Fruit fly (Drosophila melanogaster) whole organism, embryonic: ENCODE results near the gene CG31548.

Experiments
- Aef1 ChIP-seq: fragments of 200-800 bp; sonication (Bioruptor generic); IDR thresholded peaks from 3 replicates; pipeline ENCODE4 v1.3.6; 2022; ENCODE audit warnings: missing biosample characterization, missing genetic modification characterization
- CG10366 ChIP-seq: fragments of 200-800 bp; sonication (Bioruptor generic); IDR thresholded peaks from 2 replicates; pipeline ENCODE4 v1.3.6; 2022; ENCODE audit warnings: missing biosample characterization, missing genetic modification characterization
- CG11398 ChIP-seq: fragments of 200-800 bp; sonication (Bioruptor generic); optimal IDR thresholded peaks from 2 replicates; lab custom pipeline; 2016; ENCODE audit warnings: missing biosample characterization, missing genetic modification characterization
- CG12659 ChIP-seq: fragments of 200-800 bp; sonication (Bioruptor generic); optimal IDR thresholded peaks from 3 replicates; lab custom pipeline; 2017; ENCODE audit warnings: mild to moderate bottlenecking, missing biosample characterization, missing genetic modification reagents, missing genetic modification characterization
- CG14860 ChIP-seq: fragments of 200-800 bp; sonication (Bioruptor generic); IDR thresholded peaks from 3 replicates; pipeline ENCODE4 v1.3.6; 2022; ENCODE audit warnings: missing biosample characterization, missing genetic modification characterization; ENCODE audit not compliant: partially characterized antibody
- CG15073 ChIP-seq: fragments of 200-800 bp; sonication (Bioruptor generic); optimal IDR thresholded peaks from 2 replicates; lab custom pipeline; 2016; ENCODE audit warnings: missing biosample characterization, missing genetic modification characterization
- CG1603 ChIP-seq: fragments of 200-800 bp; sonication (Bioruptor generic); optimal IDR thresholded peaks from 2 replicates; lab custom pipeline; 2019; ENCODE audit warnings: missing biosample characterization, mild to moderate bottlenecking, missing genetic modification characterization, moderate library complexity
- CG17186 ChIP-seq: fragments of 200-800 bp; sonication (Bioruptor generic); optimal IDR thresholded peaks from 3 replicates; lab custom pipeline; 2017; ENCODE audit warnings: missing biosample characterization, missing genetic modification reagents, missing genetic modification characterization
- CG1832 ChIP-seq: fragments of 200-800 bp; sonication (Bioruptor generic); optimal IDR thresholded peaks from 2 replicates; lab custom pipeline; 2017; ENCODE audit warnings: missing biosample characterization, mild to moderate bottlenecking, missing genetic modification characterization, inconsistent platforms
- CG30020 ChIP-seq: fragments of 200-800 bp; optimal IDR thresholded peaks from 2 replicates; lab custom pipeline; 2019; ENCODE audit warnings: missing biosample characterization, mild to moderate bottlenecking, missing genetic modification characterization, moderate library complexity
- CG3847 ChIP-seq: fragments of 200-800 bp; sonication (Bioruptor generic); IDR thresholded peaks from 2 replicates; pipeline ENCODE4 v1.3.6; 2022; ENCODE audit warnings: missing biosample characterization, missing genetic modification characterization
- CG42726 ChIP-seq: fragments of 200-800 bp; sonication (Bioruptor generic); IDR thresholded peaks from 2 replicates; pipeline ENCODE4 v1.3.6; 2022; ENCODE audit warnings: missing biosample characterization, missing genetic modification characterization; ENCODE audit not compliant: partially characterized antibody
- CG4360 ChIP-seq: fragments of 200-800 bp; sonication (Bioruptor generic); IDR thresholded peaks from 2 replicates; pipeline ENCODE4 v1.3.6; 2022; ENCODE audit warnings: missing biosample characterization, missing genetic modification characterization
- CG4820 ChIP-seq: fragments of 200-800 bp; sonication (Bioruptor generic); optimal IDR thresholded peaks from 3 replicates; lab custom pipeline; 2016; ENCODE audit warnings: missing biosample characterization, missing genetic modification characterization
- CG5180 ChIP-seq: fragments of 200-800 bp; sonication (Bioruptor generic); optimal IDR thresholded peaks from 3 replicates; lab custom pipeline; 2017; ENCODE audit warnings: missing biosample characterization, missing genetic modification characterization, mild to moderate bottlenecking, moderate library complexity, missing genetic modification reagents
- CG5953 ChIP-seq: fragments of 200-800 bp; sonication (Bioruptor generic); IDR thresholded peaks from 2 replicates; pipeline ENCODE4 v1.3.6; 2022; ENCODE audit warnings: missing biosample characterization, missing genetic modification characterization
- CG6272 ChIP-seq: fragments of 200-800 bp; sonication (Bioruptor generic); IDR thresholded peaks from 2 replicates; pipeline ENCODE4 v1.3.6; 2022; ENCODE audit warnings: missing biosample characterization, missing genetic modification characterization
- CG6854 ChIP-seq: fragments of 200-800 bp; sonication (Bioruptor generic); optimal IDR thresholded peaks from 3 replicates; lab custom pipeline; 2017; ENCODE audit warnings: missing biosample characterization, mild to moderate bottlenecking, missing genetic modification characterization
- CG8089 ChIP-seq: fragments of 200-800 bp; sonication (Bioruptor generic); optimal IDR thresholded peaks from 3 replicates; lab custom pipeline; 2016; ENCODE audit warnings: missing biosample characterization, missing genetic modification characterization
- CG8478 ChIP-seq: fragments of >200 bp; optimal IDR thresholded peaks from 2 replicates; lab custom pipeline; 2018
- CG9727 ChIP-seq: fragments of 200-800 bp; sonication (Bioruptor generic); optimal IDR thresholded peaks from 3 replicates; lab custom pipeline; 2017; ENCODE audit warnings: missing biosample characterization, mild to moderate bottlenecking, missing genetic modification characterization
- Dp ChIP-seq: fragments of 200-800 bp; sonication (Bioruptor generic); optimal IDR thresholded peaks from 2 replicates; lab custom pipeline; 2018; ENCODE audit warnings: missing biosample characterization, mild to moderate bottlenecking, missing genetic modification characterization, moderate library complexity
- GATAe ChIP-seq: fragments of 200-800 bp; sonication (Bioruptor generic); conservative IDR thresholded peaks from 2 replicates; pipeline ENCODE4 v1.3.6; 2022; ENCODE audit warnings: missing biosample characterization, missing genetic modification characterization
- Lhr ChIP-seq: fragments of 200-800 bp; sonication (Bioruptor generic); optimal IDR thresholded peaks from 3 replicates; lab custom pipeline; 2017; ENCODE audit warnings: mild to moderate bottlenecking, missing biosample characterization, missing genetic modification reagents, missing genetic modification characterization
- NC2α ChIP-seq: fragments of 200-800 bp; sonication (Bioruptor generic); optimal IDR thresholded peaks from 2 replicates; lab custom pipeline; 2016; ENCODE audit warnings: missing biosample characterization, missing genetic modification characterization
- Nf-YA ChIP-seq: fragments of 200-800 bp; sonication (Bioruptor generic); IDR thresholded peaks from 2 replicates; pipeline ENCODE4 v1.3.6; 2022; ENCODE audit warnings: missing biosample characterization, missing genetic modification characterization
- Oli ChIP-seq: fragments of 200-800 bp; sonication (Bioruptor generic); optimal IDR thresholded peaks from 2 replicates; lab custom pipeline; 2018; ENCODE audit warnings: missing biosample characterization, mild to moderate bottlenecking, missing genetic modification characterization, moderate library complexity
- Sox100B ChIP-seq: fragments of 200-800 bp; sonication (Bioruptor generic); optimal IDR thresholded peaks from 3 replicates; lab custom pipeline; 2018; ENCODE audit warnings: missing biosample characterization, mild to moderate bottlenecking, missing genetic modification characterization
- Ssrp ChIP-seq: fragments of 200-800 bp; sonication (Bioruptor generic); optimal IDR thresholded peaks from 2 replicates; lab custom pipeline; 2018; ENCODE audit warnings: missing biosample characterization, mild to moderate bottlenecking, missing genetic modification characterization, moderate library complexity
- Taf1 ChIP-seq: fragments of 200-800 bp; sonication (Bioruptor generic); IDR thresholded peaks from 2 replicates; pipeline ENCODE4 v1.3.6; 2022; ENCODE audit warnings: missing biosample characterization, missing genetic modification characterization
- Usf ChIP-seq: fragments of 200-800 bp; sonication (Bioruptor generic); optimal IDR thresholded peaks from 2 replicates; lab custom pipeline; 2017; ENCODE audit warnings: missing genotype, missing biosample characterization, missing genetic modification characterization
- abd-A ChIP-seq: fragments of 200-800 bp; sonication (Bioruptor generic); optimal IDR thresholded peaks from 3 replicates; lab custom pipeline; 2019; ENCODE audit warnings: missing biosample characterization, mild to moderate bottlenecking, missing genetic modification characterization, moderate library complexity
- bowl ChIP-seq: fragments of 200-800 bp; sonication (Bioruptor generic); IDR thresholded peaks from 2 replicates; pipeline ENCODE4 v1.3.6; 2022; ENCODE audit warnings: missing biosample characterization, missing genetic modification characterization
- fd64A ChIP-seq: fragments of 200-800 bp; sonication (Bioruptor generic); optimal IDR thresholded peaks from 3 replicates; lab custom pipeline; 2018; ENCODE audit warnings: missing biosample characterization, mild to moderate bottlenecking, missing genetic modification characterization
- fu2 ChIP-seq: fragments of 200-800 bp; sonication (Bioruptor generic); optimal IDR thresholded peaks from 2 replicates; lab custom pipeline; 2016; ENCODE audit warnings: missing biosample characterization, missing genetic modification characterization
- gfzf ChIP-seq: fragments of 200-800 bp; sonication (Bioruptor generic); optimal IDR thresholded peaks from 2 replicates; lab custom pipeline; 2016; ENCODE audit warnings: missing biosample characterization, mild to moderate bottlenecking, missing genetic modification characterization, moderate library complexity
- ham ChIP-seq: fragments of 200-800 bp; sonication (Bioruptor generic); IDR thresholded peaks from 2 replicates; pipeline ENCODE4 v1.3.6; 2022; ENCODE audit warnings: missing biosample characterization, missing genetic modification characterization
- maf-S ChIP-seq: fragments of 200-800 bp; sonication (Bioruptor generic); optimal IDR thresholded peaks from 2 replicates; lab custom pipeline; 2016; ENCODE audit warnings: missing biosample characterization, missing genetic modification characterization
- nerfin-2 ChIP-seq: fragments of 200-800 bp; sonication (Bioruptor generic); IDR thresholded peaks from 2 replicates; pipeline ENCODE4 v1.3.6; 2022; ENCODE audit warnings: missing biosample characterization, missing genetic modification characterization; ENCODE audit not compliant: partially characterized antibody
- nmo ChIP-seq: fragments of 200-800 bp; sonication (Bioruptor generic); optimal IDR thresholded peaks from 2 replicates; lab custom pipeline; 2018; ENCODE audit warnings: missing biosample characterization, mild to moderate bottlenecking, missing genetic modification characterization, moderate library complexity
- p53 ChIP-seq: fragments of 200-800 bp; sonication (Bioruptor generic); optimal IDR thresholded peaks from 2 replicates; lab custom pipeline; 2016; ENCODE audit warnings: missing biosample characterization, missing genetic modification characterization
- prd ChIP-seq, 3 experiments: fragments of >200 bp in 2 of 3; fragments of 200-800 bp in 1 of 3; sonication (Bioruptor generic) in 1 of 3; optimal IDR thresholded peaks in 2 of 3; IDR thresholded peaks in 1 of 3; 2 replicates in 2 of 3; 3 replicates in 1 of 3; pipeline versions ENCODE4 v1.3.6 to Lab custom; 2017 to 2022; ENCODE audit warnings: missing biosample characterization in 1 of 3, missing genetic modification characterization in 1 of 3
- repo ChIP-seq: fragments of 200-800 bp; sonication (Bioruptor generic); optimal IDR thresholded peaks from 2 replicates; lab custom pipeline; 2016; ENCODE audit warnings: missing biosample characterization, missing genetic modification characterization
- sim ChIP-seq: fragments of 200-800 bp; sonication (Bioruptor generic); IDR thresholded peaks from 2 replicates; pipeline ENCODE4 v1.3.6; 2022; ENCODE audit warnings: missing biosample characterization, missing genetic modification characterization
- sima ChIP-seq: fragments of 200-800 bp; sonication (Bioruptor generic); optimal IDR thresholded peaks from 2 replicates; lab custom pipeline; 2016; ENCODE audit warnings: missing biosample characterization, missing genetic modification characterization
- slp2 ChIP-seq: fragments of 200-800 bp; sonication (Bioruptor generic); optimal IDR thresholded peaks from 2 replicates; lab custom pipeline; 2016; ENCODE audit warnings: missing biosample characterization, missing genetic modification characterization
- sqz ChIP-seq: fragments of 200-800 bp; sonication (Bioruptor generic); optimal IDR thresholded peaks from 3 replicates; lab custom pipeline; 2018; ENCODE audit warnings: missing biosample characterization, mild to moderate bottlenecking, missing genetic modification characterization
- sr ChIP-seq: fragments of 200-800 bp; sonication (Bioruptor generic); IDR thresholded peaks from 3 replicates; pipeline ENCODE4 v1.3.6; 2022; ENCODE audit warnings: missing biosample characterization, missing genetic modification characterization
- tap ChIP-seq: fragments of 200-800 bp; optimal IDR thresholded peaks from 3 replicates; lab custom pipeline; 2019; ENCODE audit warnings: missing biosample characterization, mild to moderate bottlenecking, missing genetic modification characterization, moderate library complexity
- trh ChIP-seq: fragments of 200-800 bp; sonication (Bioruptor generic); optimal IDR thresholded peaks from 2 replicates; lab custom pipeline; 2016; ENCODE audit warnings: missing biosample characterization, missing genetic modification characterization

The CG31548 gene

DNA sequence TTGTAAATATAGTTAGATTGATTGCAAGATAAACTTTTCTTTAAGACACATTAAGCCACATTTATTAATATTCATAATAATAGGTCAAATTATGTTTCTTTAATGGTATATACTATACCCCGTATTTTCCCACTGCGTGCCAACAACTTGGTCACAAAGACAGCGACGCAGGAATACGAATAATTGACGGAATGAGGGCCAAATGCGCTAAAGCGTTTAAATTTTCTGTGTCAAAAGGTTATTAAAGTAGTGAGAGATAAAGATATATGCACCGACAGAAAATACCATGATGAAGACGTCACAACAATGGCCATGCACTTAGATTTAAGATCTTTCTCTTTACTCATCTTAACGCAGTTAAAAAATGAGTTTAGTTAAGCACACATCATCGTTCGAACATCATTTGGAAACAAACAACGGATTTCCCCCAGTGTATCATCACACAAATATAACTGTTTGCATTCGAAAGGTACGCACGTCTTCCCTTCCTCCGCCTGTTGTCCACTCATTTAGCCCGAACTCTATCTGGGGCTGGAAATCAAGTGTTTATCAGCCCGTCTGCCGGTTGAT lies 16.2 kb downstream of the CG31548 start (continued):
- TF ChIP-seq tap (tag; lab: Kevin White, UChicago) (peak; percentile 47), CG4360 (GFP tag; lab: Robert Waterston, UW) (0 out of 2 replicates have a peak, but pooled peaks have one; percentile 24), Ssrp (tag; lab: Kevin White, UChicago) (peak; percentile 43), GATAe (GFP tag; lab: Robert Waterston, UW) (0 out of 2 replicates have a peak, but pooled peaks have one; percentile 20), slp2 (peak; percentile 48), CG5180 (GFP tag; lab: Kevin White, UChicago) (peak; percentile 62), CG15073 (peak; percentile 8), Nf-YA (GFP tag; lab: Robert Waterston, UW) (peak; percentile 35; the same call in 1 of the 2 replicates), sima (GFP tag; lab: Kevin White, UChicago) (no peak), CG42726 (GFP tag; lab: Robert Waterston, UW) (no peak), trh (GFP tag; lab: Kevin White, UChicago) (no peak), sim (GFP tag; lab: Robert Waterston, UW) (no peak), Usf (GFP tag; lab: Kevin White, UChicago) (peak; percentile 6), CG30020 (tag; lab: Kevin White, UChicago) (peak; percentile 17), CG14860 (GFP tag; lab: Robert Waterston, UW) (no peak), CG3847 (GFP tag; lab: Robert Waterston, UW) (peak; percentile 48; the same call in 1 of the 2 replicates), bowl (GFP tag; lab: Robert Waterston, UW) (0 out of 2 replicates have a peak, but pooled peaks have one; percentile 14), Lhr (GFP tag; lab: Kevin White, UChicago) (no peak), CG1603 (tag; lab: Kevin White, UChicago) (peak; percentile 71), repo (GFP tag; lab: Kevin White, UChicago) (peak; percentile 46), fd64A (GFP tag; lab: Kevin White, UChicago) (peak; percentile 43), CG6272 (GFP tag; lab: Robert Waterston, UW) (peak; percentile 45), CG9727 (peak; percentile 75), CG8478 (no peak), abd-A (tag; lab: Kevin White, UChicago) (no peak), sqz (GFP tag; lab: Kevin White, UChicago) (peak; percentile 42), CG4820 (peak; percentile 65), CG12659 (GFP tag; lab: Kevin White, UChicago) (peak; percentile 62), CG17186 (GFP tag; lab: Kevin White, UChicago) (no peak), CG5953 (GFP tag; lab: Robert Waterston, UW) (peak; percentile 59; the same call in 1 of the 2 replicates), nerfin-2 (no peak), NC2α (GFP tag; lab: Kevin White, UChicago) (no peak), Aef1 (GFP tag; lab: Robert Waterston, UW) (peak; percentile 30; the same call in 1 of the 3 replicates), nmo (GFP tag; lab: Kevin White, UChicago) (peak; percentile 76), fu2 (GFP tag; lab: Kevin White, UChicago) (peak; percentile 44), CG1832 (no peak), CG11398 (peak; percentile 60), prd (optimal IDR thresholded peaks at IDR 0.05; lab: Kevin White, UChicago) (no peak), prd (GFP tag; IDR thresholded peaks at IDR 0.05; lab: Robert Waterston, UW) (peak; percentile 71), Taf1 (GFP tag; lab: Robert Waterston, UW) (no peak; the same call in 1 of the 2 replicates), Sox100B (GFP tag; lab: Kevin White, UChicago) (peak; percentile 72), Dp (GFP tag; lab: Kevin White, UChicago) (no peak), Oli (peak; percentile 82), CG10366 (GFP tag; lab: Robert Waterston, UW) (no peak; the same call in 1 of the 2 replicates), maf-S (GFP tag; lab: Kevin White, UChicago) (peak; percentile 39), p53 (GFP tag; lab: Kevin White, UChicago) (no peak), gfzf (GFP tag; lab: Kevin White, UChicago) (no peak), ham (GFP tag; lab: Robert Waterston, UW) (no peak), CG6854 (GFP tag; lab: Kevin White, UChicago) (no peak), sr (GFP tag; lab: Robert Waterston, UW) (no peak), CG8089 (GFP tag; lab: Kevin White, UChicago) (peak; percentile 54)
